Worm (Caenorhabditis elegans): ENCODE results near the gene F54B11.8.

- no peak for TF ChIP-seq unc-62 (GFP tag; optimal IDR thresholded peaks at IDR 0.05)
- no peak for TF ChIP-seq cnd-1 (tag; optimal IDR thresholded peaks at IDR 0.05)
- no peak for TF ChIP-seq ceh-83 (GFP tag; optimal IDR thresholded peaks at IDR 0.05)
- TF ChIP-seq zip-8 (tag; optimal IDR thresholded peaks at IDR 0.05): no peak
- TF ChIP-seq lin-13 (tag; optimal IDR thresholded peaks at IDR 0.05): no peak
- no peak for TF ChIP-seq pha-4 (tag; optimal IDR thresholded peaks at IDR 0.05)
- no peak for TF ChIP-seq nhr-12 (tag; optimal IDR thresholded peaks at IDR 0.05)
- no peak for TF ChIP-seq unc-39 (tag; optimal IDR thresholded peaks at IDR 0.05)
- no peak for TF ChIP-seq nhr-76 (tag; optimal IDR thresholded peaks at IDR 0.05)
- TF ChIP-seq mab-5 (tag; optimal IDR thresholded peaks at IDR 0.05): no peak
- TF ChIP-seq ham-2 (GFP tag; optimal IDR thresholded peaks at IDR 0.05): no peak
- TF ChIP-seq ztf-11 (tag; optimal IDR thresholded peaks at IDR 0.05): no peak
- no peak for TF ChIP-seq blmp-1 (tag; optimal IDR thresholded peaks at IDR 0.05)
Observed at ce11 chrX:13592367-13592766, 11.4 kb downstream of the F54B11.8 start, which contains the start of gene F54B11.4.
